Worm (Caenorhabditis elegans): ENCODE data around the gene myo-6.

- no peak for TF ChIP-seq crh-2 (tag; optimal IDR thresholded peaks at IDR 0.05)
- TF ChIP-seq nhr-237 (tag; optimal IDR thresholded peaks at IDR 0.05), result no peak
- TF ChIP-seq egl-27 (tag; optimal IDR thresholded peaks at IDR 0.05), result no peak
- no peak for TF ChIP-seq sma-9 (GFP tag; optimal IDR thresholded peaks at IDR 0.05)
- TF ChIP-seq sma-9 (tag; optimal IDR thresholded peaks at IDR 0.05), result no peak
- TF ChIP-seq zag-1 (tag; optimal IDR thresholded peaks at IDR 0.05), result no peak
- TF ChIP-seq nhr-11 (tag; optimal IDR thresholded peaks at IDR 0.05), result no peak
Observed at ce11 chrIII:13455207-13455606, 45.6 kb downstream of the myo-6 start, which contains the start of gene cua-1.
